Worm (Caenorhabditis elegans) whole organism, midembryonic: ENCODE results near the gene C27C12.3.

Experiments
- T22C8.4 ChIP-seq: fragments of 200-800 bp; sonication (Bioruptor generic); IDR thresholded peaks from 2 replicates; pipeline ENCODE4 v1.3.6; 2022; ENCODE audit warnings: missing genetic modification characterization, missing compliant biosample characterization
- cog-1 ChIP-seq: sonication (generic microtip); optimal IDR thresholded peaks from 2 replicates; lab custom pipeline; 2016; ENCODE audit warnings: missing genetic modification characterization, missing compliant biosample characterization
- flt-1 ChIP-seq: fragments of 200-800 bp; sonication (Bioruptor generic); IDR thresholded peaks from 2 replicates; pipeline ENCODE4 v1.3.6; 2022; ENCODE audit warnings: missing genetic modification characterization, missing compliant biosample characterization
- klf-2 ChIP-seq: fragments of 200-800 bp; sonication (Bioruptor generic); conservative IDR thresholded peaks from 2 replicates; pipeline ENCODE4 v1.3.6; 2022; ENCODE audit warnings: missing genetic modification reagents, missing genetic modification characterization, missing compliant biosample characterization
- med-1 ChIP-seq: sonication (generic microtip); optimal IDR thresholded peaks from 2 replicates; lab custom pipeline; 2017; ENCODE audit warnings: missing genetic modification characterization, mild to moderate bottlenecking, missing compliant biosample characterization, antibody characterized with exemption, missing genetic modification reagents; ENCODE audit not compliant: insufficient read depth
- ref-1 ChIP-seq: fragments of 200-800 bp; sonication (Bioruptor generic); conservative IDR thresholded peaks from 2 replicates; pipeline ENCODE4 v1.3.6; 2022; ENCODE audit warnings: missing genetic modification reagents, missing genetic modification characterization, missing compliant biosample characterization
- tab-1 ChIP-seq: fragments of 200-800 bp; sonication (Bioruptor generic); IDR thresholded peaks from 2 replicates; pipeline ENCODE4 v1.3.6; 2022; ENCODE audit warnings: missing genetic modification characterization, missing compliant biosample characterization
- ztf-23 ChIP-seq: fragments of 200-800 bp; sonication (Bioruptor generic); IDR thresholded peaks from 2 replicates; pipeline ENCODE4 v1.3.6; 2022; ENCODE audit warnings: missing genetic modification reagents, missing genetic modification characterization, missing compliant biosample characterization
- ztf-29 ChIP-seq: fragments of 200-800 bp; sonication (Bioruptor generic); IDR thresholded peaks from 2 replicates; pipeline ENCODE4 v1.3.6; 2022; ENCODE audit warnings: missing genetic modification reagents, missing genetic modification characterization, missing compliant biosample characterization

C27C12.3 gene

ce11 chrX:14865744-14866143 is at the start of gene C27C12.3:
C27C12.3 (minus strand) TSS chrX:14865844.
- no peak for TF ChIP-seq T22C8.4 (GFP tag; lab: Robert Waterston, UW)
- no peak for TF ChIP-seq med-1
- TF ChIP-seq tab-1 (GFP tag; lab: Robert Waterston, UW) = no peak
- TF ChIP-seq ref-1 (GFP tag; lab: Robert Waterston, UW) = no peak
- no peak for TF ChIP-seq klf-2
- TF ChIP-seq ztf-29 (GFP tag; lab: Robert Waterston, UW) = no peak
- no peak for TF ChIP-seq cog-1 (tag; lab: Kevin White, UChicago)
- no peak for TF ChIP-seq ztf-23
- TF ChIP-seq flt-1 = no peak

DNA sequence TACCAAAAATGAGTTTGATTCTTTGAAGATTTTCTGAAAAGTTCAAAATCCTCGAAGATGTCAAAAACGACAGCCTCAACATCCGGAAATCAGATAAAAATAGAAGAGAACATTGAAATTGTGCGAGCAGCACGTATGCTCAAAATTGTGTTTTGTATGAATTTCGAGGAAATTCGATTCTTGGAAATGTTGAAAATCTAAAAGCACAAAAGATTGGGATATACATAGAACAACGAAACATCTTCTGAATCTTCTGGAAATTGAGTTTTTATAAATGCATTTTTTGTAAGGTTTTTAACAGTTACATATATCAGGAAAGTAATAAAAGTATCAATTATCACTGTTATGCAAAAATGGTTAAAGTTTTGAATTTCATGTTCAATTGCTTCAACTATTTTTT is 45.0 kb upstream of the C27C12.3 start:
- TF ChIP-seq cog-1 (tag; lab: Kevin White, UChicago) (no peak), tab-1 (GFP tag; lab: Robert Waterston, UW) (no peak)

DNA sequence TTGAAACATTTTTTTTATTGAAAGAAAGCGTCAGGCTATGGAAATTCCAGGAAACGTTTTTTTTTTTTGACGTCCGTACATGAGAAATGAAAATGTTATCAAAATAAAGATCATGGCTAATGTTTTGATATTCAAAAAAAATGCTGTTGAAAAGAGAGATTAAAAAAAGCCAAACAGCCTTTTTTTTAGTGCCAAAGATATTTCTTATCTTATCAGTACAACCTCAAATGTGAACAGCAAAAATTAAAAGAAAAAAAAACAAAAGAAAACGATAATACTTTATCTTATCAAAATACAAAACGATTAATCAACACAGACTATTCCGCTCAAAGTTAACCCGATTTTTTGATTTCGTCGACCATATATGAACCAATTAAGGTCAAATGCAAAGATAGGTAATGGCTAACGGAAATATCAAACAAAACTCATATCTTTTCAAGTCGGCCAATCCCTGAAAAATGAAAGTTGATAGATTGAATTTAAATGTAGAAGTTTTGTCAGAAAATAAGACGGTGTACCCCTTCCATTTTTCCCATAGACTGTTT is 41.7 kb upstream of the C27C12.3 start:
- TF ChIP-seq cog-1 (tag; lab: Kevin White, UChicago) (no peak), ref-1 (GFP tag; lab: Robert Waterston, UW) (no peak), tab-1 (GFP tag; lab: Robert Waterston, UW) (no peak), flt-1 (no peak), klf-2 (no peak), ztf-29 (GFP tag; lab: Robert Waterston, UW) (no peak), ztf-23 (no peak), med-1 (no peak), T22C8.4 (GFP tag; lab: Robert Waterston, UW) (no peak)

- no peak for TF ChIP-seq med-1
- TF ChIP-seq cog-1 (tag; lab: Kevin White, UChicago) = no peak
- TF ChIP-seq tab-1 (GFP tag; lab: Robert Waterston, UW) = no peak
- TF ChIP-seq flt-1 = no peak
- TF ChIP-seq klf-2 = no peak
- no peak for TF ChIP-seq ztf-23
- no peak for TF ChIP-seq ref-1 (GFP tag; lab: Robert Waterston, UW)
- no peak for TF ChIP-seq ztf-29 (GFP tag; lab: Robert Waterston, UW)
Observed at ce11 chrX:14905161-14905560, 39.5 kb upstream of the C27C12.3 start, which contains the start of gene hex-5. hex-5 (minus strand) TSS chrX:14905261.

ce11 chrX:14903424-14903823 is 37.8 kb upstream of the C27C12.3 start:
- TF ChIP-seq med-1 = no peak
- no peak for TF ChIP-seq cog-1 (tag; lab: Kevin White, UChicago)
- TF ChIP-seq klf-2 = no peak
- no peak for TF ChIP-seq flt-1
- TF ChIP-seq T22C8.4 (GFP tag; lab: Robert Waterston, UW) = no peak
- TF ChIP-seq ztf-23 = no peak
- TF ChIP-seq ref-1 (GFP tag; lab: Robert Waterston, UW) = no peak
- TF ChIP-seq ztf-29 (GFP tag; lab: Robert Waterston, UW) = no peak
- TF ChIP-seq tab-1 (GFP tag; lab: Robert Waterston, UW) = no peak

DNA sequence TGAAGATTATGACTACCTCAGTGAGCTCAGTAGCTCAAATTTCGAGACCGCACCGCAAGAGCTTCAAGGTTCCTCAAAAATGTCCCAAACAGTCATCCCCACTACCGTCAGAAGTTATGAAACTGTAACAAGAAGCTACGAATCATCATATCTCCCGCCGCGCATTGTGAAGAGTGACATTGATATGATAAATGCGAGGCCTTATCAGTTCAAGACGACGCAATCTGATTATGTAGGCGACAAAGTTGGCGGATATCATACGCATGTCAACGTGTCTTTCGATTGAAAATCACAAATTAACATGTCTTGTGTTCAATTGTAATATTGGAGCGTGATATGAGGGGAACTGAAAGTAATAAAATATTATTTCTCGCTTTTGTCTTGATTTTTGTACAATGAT is 34.8 kb upstream of the C27C12.3 start:
- TF ChIP-seq T22C8.4 (GFP tag; lab: Robert Waterston, UW) (no peak), ref-1 (GFP tag; lab: Robert Waterston, UW) (no peak), ztf-23 (no peak), klf-2 (no peak), ztf-29 (GFP tag; lab: Robert Waterston, UW) (no peak), cog-1 (tag; lab: Kevin White, UChicago) (no peak), med-1 (no peak), flt-1 (no peak), tab-1 (GFP tag; lab: Robert Waterston, UW) (no peak)

- TF ChIP-seq ztf-29 (GFP tag; lab: Robert Waterston, UW) = no peak
- no peak for TF ChIP-seq klf-2
- no peak for TF ChIP-seq tab-1 (GFP tag; lab: Robert Waterston, UW)
- no peak for TF ChIP-seq T22C8.4 (GFP tag; lab: Robert Waterston, UW)
- TF ChIP-seq ztf-23 = no peak
- TF ChIP-seq ref-1 (GFP tag; lab: Robert Waterston, UW) = no peak
Observed at ce11 chrX:14898205-14898604, 32.6 kb upstream of the C27C12.3 start, which contains the start of gene lips-8. lips-8 (plus strand) TSS chrX:14898505.

- no peak for TF ChIP-seq klf-2
- no peak for TF ChIP-seq tab-1 (GFP tag; lab: Robert Waterston, UW)
- no peak for TF ChIP-seq ztf-29 (GFP tag; lab: Robert Waterston, UW)
- TF ChIP-seq flt-1 = no peak
- TF ChIP-seq cog-1 (tag; lab: Kevin White, UChicago) = no peak
- TF ChIP-seq ref-1 (GFP tag; lab: Robert Waterston, UW) = no peak
- no peak for TF ChIP-seq med-1
- no peak for TF ChIP-seq T22C8.4 (GFP tag; lab: Robert Waterston, UW)
- TF ChIP-seq ztf-23 = no peak
Observed at ce11 chrX:14897192-14897591, 31.5 kb upstream of the C27C12.3 start.

- TF ChIP-seq ref-1 (GFP tag; lab: Robert Waterston, UW) (no peak), ztf-23 (no peak), flt-1 (no peak), med-1 (no peak), T22C8.4 (GFP tag; lab: Robert Waterston, UW) (no peak), tab-1 (GFP tag; lab: Robert Waterston, UW) (no peak), klf-2 (no peak), ztf-29 (GFP tag; lab: Robert Waterston, UW) (no peak), cog-1 (tag; lab: Kevin White, UChicago) (no peak)
Observed at ce11 chrX:14894845-14895244, 29.2 kb upstream of the C27C12.3 start, which contains the start of gene nac-1. nac-1 (plus strand) TSS chrX:14895145.

DNA sequence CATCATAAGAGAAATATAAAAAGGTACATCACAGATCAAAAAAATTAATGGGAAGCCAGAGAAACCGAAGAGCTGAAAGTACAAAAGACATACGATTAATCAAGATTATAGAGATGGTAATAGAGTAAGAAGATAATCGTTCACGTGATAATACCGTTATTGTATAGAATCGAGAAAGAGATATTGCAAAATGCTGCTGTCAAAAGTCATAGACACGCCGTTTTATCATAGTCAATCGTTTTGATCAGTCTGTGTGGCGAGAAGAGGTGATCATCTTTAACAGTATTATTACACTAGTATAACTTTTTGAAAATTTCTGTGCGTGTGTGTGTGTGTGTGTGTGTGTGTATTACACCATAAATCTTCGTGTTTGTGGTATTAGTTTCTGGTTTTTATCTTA is 28.7 kb upstream of the C27C12.3 start:
- TF ChIP-seq flt-1 (no peak), tab-1 (GFP tag; lab: Robert Waterston, UW) (no peak), klf-2 (no peak), ztf-29 (GFP tag; lab: Robert Waterston, UW) (no peak), med-1 (no peak), cog-1 (tag; lab: Kevin White, UChicago) (no peak)
